Fruit fly (Drosophila melanogaster): Measurements from ENCODE around the gene CG12025.

Gene CG12025

DNA sequence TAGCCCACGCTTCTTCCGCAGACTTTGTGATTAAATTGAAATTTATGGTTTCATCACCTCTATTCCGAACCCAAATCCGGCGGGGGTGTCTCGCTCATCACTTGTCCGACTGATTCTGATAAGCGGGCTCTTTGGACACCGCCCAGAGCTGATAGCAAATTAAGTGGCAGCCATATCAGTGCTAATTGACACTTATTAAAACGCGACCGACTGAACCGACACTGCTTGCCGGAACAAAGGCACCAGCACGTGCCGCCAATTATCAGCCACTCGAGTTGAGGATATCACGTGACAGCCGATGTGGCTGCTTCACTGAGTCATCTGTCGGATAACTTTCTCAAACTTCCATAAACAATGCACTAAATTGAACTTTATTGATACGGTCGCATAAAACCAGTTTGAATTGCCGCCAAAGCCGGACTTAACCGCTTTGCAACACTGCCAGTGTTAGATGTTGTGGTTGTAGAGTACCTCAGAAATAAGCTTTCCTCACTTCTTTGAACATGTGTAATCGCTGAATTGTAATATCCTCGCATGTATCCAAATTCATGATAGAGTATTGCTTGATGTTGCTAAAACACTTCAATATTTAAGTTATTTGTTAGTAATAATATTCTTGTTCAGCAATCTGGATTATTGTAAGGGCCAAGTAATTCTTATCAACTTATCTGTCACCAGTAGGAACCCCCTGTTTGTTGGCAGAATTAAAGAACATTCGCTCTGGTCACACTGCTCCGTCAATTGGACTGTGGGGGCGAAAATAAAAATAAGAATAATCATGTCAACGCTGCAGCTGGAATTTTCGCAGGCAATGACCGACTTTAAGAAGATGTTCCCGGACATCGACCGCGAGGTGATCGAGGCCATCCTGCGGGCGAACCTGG lies 8.5 kb upstream of the CG12025 start, which contains the start of gene CG12024 (continued):
- peak; percentile 90 for TF ChIP-seq HmgZ (tag; optimal IDR thresholded peaks at IDR 0.05)
- TF ChIP-seq zfh2 (GFP tag; optimal IDR thresholded peaks at IDR 0.05): peak; percentile 79
- TF ChIP-seq Chrac-16 (GFP tag; optimal IDR thresholded peaks at IDR 0.05): peak; percentile 83
- TF ChIP-seq dmrt99B (tag; optimal IDR thresholded peaks at IDR 0.05): no peak
- peak; percentile 89 for TF ChIP-seq HLH54F (GFP tag; optimal IDR thresholded peaks at IDR 0.05)
- TF ChIP-seq Dll (GFP tag; IDR thresholded peaks at IDR 0.05; ENCODE audit: partially characterized antibody): no peak
- peak; percentile 24 for TF ChIP-seq CG15011 (GFP tag; optimal IDR thresholded peaks at IDR 0.05)
- peak; percentile 31 for TF ChIP-seq HmgD (GFP tag; optimal IDR thresholded peaks at IDR 0.05)
- 0 out of 3 replicates have a peak, but pooled peaks have one; percentile 14 for TF ChIP-seq ase (GFP tag; IDR thresholded peaks at IDR 0.05)
- peak; percentile 90 for TF ChIP-seq CG3847 (GFP tag; IDR thresholded peaks at IDR 0.05)
- TF ChIP-seq sens (GFP tag): peak; percentile 92
- peak; percentile 60 for TF ChIP-seq psq (GFP tag; optimal IDR thresholded peaks at IDR 0.05)
- TF ChIP-seq Myb (GFP tag; optimal IDR thresholded peaks at IDR 0.05): peak; percentile 52
- TF ChIP-seq CG9609 (GFP tag; optimal IDR thresholded peaks at IDR 0.05): peak; percentile 77
- peak; percentile 23; the same call in 1 of the 2 replicates for TF ChIP-seq tna (GFP tag; IDR thresholded peaks at IDR 0.05; ENCODE audit: partially characterized antibody)
- peak in 1 of 2 experiments; percentile 20 for TF ChIP-seq Dfd (GFP tag; optimal IDR thresholded peaks at IDR 0.05)
- peak; percentile 62 for TF ChIP-seq BEAF-32 (GFP tag; optimal IDR thresholded peaks at IDR 0.05)
- TF ChIP-seq crp (GFP tag; optimal IDR thresholded peaks at IDR 0.05): peak in 1 of 2 experiments; percentile 66
- peak; percentile 92 for TF ChIP-seq CG2120 (GFP tag; optimal IDR thresholded peaks at IDR 0.05)
- TF ChIP-seq hb (GFP tag; IDR thresholded peaks at IDR 0.05; ENCODE audit: partially characterized antibody): no peak
- TF ChIP-seq CG4707 (GFP tag; optimal IDR thresholded peaks at IDR 0.05): no peak
- peak in 1 of 2 experiments; percentile 61 for TF ChIP-seq bsh (GFP tag; optimal IDR thresholded peaks at IDR 0.05)
- peak; percentile 74 for TF ChIP-seq jumu (GFP tag; optimal IDR thresholded peaks at IDR 0.05)
- peak; percentile 71 for TF ChIP-seq CG17186 (GFP tag; optimal IDR thresholded peaks at IDR 0.05)
- peak; percentile 52; the same call in 1 of the 3 replicates for TF ChIP-seq CG11093 (GFP tag; IDR thresholded peaks at IDR 0.05)
- no peak for TF ChIP-seq otp (GFP tag; IDR thresholded peaks at IDR 0.05)
- peak; percentile 24 for TF ChIP-seq GATAe (GFP tag; conservative IDR thresholded peaks at IDR 0.05)
- peak; percentile 64 for TF ChIP-seq tio (GFP tag; optimal IDR thresholded peaks at IDR 0.05)
- TF ChIP-seq CG8765 (GFP tag; IDR thresholded peaks at IDR 0.05): no peak; the same call in 1 of the 2 replicates
- no peak for TF ChIP-seq gt (GFP tag; IDR thresholded peaks at IDR 0.05)
- peak; percentile 46 for TF ChIP-seq CG1792 (GFP tag; optimal IDR thresholded peaks at IDR 0.05)
- peak; percentile 58 for TF ChIP-seq CG9727 (GFP tag; optimal IDR thresholded peaks at IDR 0.05)
- TF ChIP-seq CG12769 (tag; optimal IDR thresholded peaks at IDR 0.05): peak; percentile 87
- peak; percentile 47 for TF ChIP-seq CG18476 (GFP tag; optimal IDR thresholded peaks at IDR 0.05)
- TF ChIP-seq CG4617 (GFP tag; optimal IDR thresholded peaks at IDR 0.05; ENCODE audit: borderline replicate concordance): peak; percentile 90
- peak; percentile 68 for TF ChIP-seq Ptx1 (GFP tag; IDR thresholded peaks at IDR 0.05)
- 0 out of 3 replicates have a peak, but pooled peaks have one; percentile 18 for TF ChIP-seq CG11695 (GFP tag; IDR thresholded peaks at IDR 0.05)
- no peak for TF ChIP-seq inv (GFP tag; IDR thresholded peaks at IDR 0.05; ENCODE audit: partially characterized antibody)
- peak; percentile 62 for TF ChIP-seq slp2 (GFP tag; optimal IDR thresholded peaks at IDR 0.05)
- TF ChIP-seq CG7271 (tag; optimal IDR thresholded peaks at IDR 0.05): no peak
- TF ChIP-seq gfzf (GFP tag; optimal IDR thresholded peaks at IDR 0.05): peak; percentile 86
- no peak for TF ChIP-seq bigmax (GFP tag; optimal IDR thresholded peaks at IDR 0.05)
- TF ChIP-seq CG2129 (GFP tag; IDR thresholded peaks at IDR 0.05; ENCODE audit: partially characterized antibody): no peak
- TF ChIP-seq klu (GFP tag; IDR thresholded peaks at IDR 0.05): peak; percentile 66; the same call in 1 of the 2 replicates
- TF ChIP-seq NK7.1 (GFP tag; optimal IDR thresholded peaks at IDR 0.05): no peak
- peak; percentile 58 for TF ChIP-seq dmrt11E (tag; optimal IDR thresholded peaks at IDR 0.05)
- no peak for TF ChIP-seq CG17328 (GFP tag; IDR thresholded peaks at IDR 0.05)
- TF ChIP-seq BtbVII (GFP tag; optimal IDR thresholded peaks at IDR 0.05): no peak
